Fruit fly (Drosophila melanogaster): ENCODE measurements around the gene RpS6.
A peak's percentile ranks its signal among the peaks of the same experiment; 100 is the strongest.

RpS6 gene

DNA sequence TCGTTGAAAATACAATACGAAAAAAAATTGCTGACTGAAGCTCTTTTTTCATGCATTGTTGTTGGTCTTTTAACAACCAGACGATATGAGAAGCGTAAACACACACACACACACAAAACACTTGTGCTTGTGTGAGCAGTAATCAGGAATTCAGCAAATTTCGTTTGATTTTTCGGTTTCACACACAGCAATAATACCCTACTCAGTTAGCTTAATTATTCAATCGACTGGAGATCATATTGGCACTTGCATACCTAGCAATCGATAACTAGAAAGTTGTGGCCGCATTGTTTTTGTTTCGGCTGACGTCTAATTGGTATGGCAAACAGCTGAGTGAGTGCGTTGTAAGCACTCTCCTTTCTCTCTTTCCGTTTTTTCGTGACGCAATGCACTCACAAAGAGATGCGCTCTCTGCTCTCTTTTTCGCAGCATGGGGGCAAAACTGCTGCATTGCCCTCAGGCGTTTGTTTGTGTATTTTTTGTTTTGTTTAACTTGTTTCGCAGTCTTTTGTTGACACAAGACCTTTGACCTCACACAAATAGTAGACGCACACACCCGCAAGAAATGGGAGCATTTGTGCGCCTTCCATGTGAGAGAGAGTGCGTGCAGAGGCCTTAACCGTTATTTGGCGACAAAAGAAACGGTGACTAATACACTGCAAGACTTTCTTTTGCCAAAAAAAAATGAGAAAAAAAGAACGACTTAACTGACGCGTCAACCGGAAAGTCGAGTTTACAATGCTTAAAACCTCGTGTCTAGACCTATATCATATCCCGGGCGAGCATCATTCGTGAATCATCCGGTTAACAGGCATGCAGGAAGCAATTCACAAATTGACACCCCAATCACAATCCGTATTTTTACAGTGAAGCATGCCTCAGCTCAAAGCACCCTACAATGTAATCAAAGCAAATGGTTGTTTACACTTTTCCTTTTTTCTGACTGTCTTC, 43.9 kb upstream of the RpS6 start (continued):
- no peak for TF ChIP-seq CG14860 (GFP tag; IDR thresholded peaks at IDR 0.05; ENCODE audit: partially characterized antibody)
- TF ChIP-seq sim (GFP tag; IDR thresholded peaks at IDR 0.05), result no peak
- TF ChIP-seq bab2 (GFP tag; optimal IDR thresholded peaks at IDR 0.05), result peak; percentile 22
- peak; percentile 8 for TF ChIP-seq Atf-2 (GFP tag; optimal IDR thresholded peaks at IDR 0.05)
- TF ChIP-seq E2f2 (GFP tag; IDR thresholded peaks at IDR 0.05), result peak; percentile 7; the same call in 1 of the 2 replicates
- TF ChIP-seq corto (GFP tag; optimal IDR thresholded peaks at IDR 0.05), result no peak
- no peak for TF ChIP-seq seq (GFP tag; IDR thresholded peaks at IDR 0.05)
- no peak for TF ChIP-seq caup (GFP tag; optimal IDR thresholded peaks at IDR 0.05; ENCODE audit: severe bottlenecking)
- no peak for TF ChIP-seq HHEX (GFP tag; optimal IDR thresholded peaks at IDR 0.05)
- no peak for TF ChIP-seq CG3838 (GFP tag; optimal IDR thresholded peaks at IDR 0.05)
- TF ChIP-seq phol (tag; optimal IDR thresholded peaks at IDR 0.05), result peak; percentile 26
- peak; percentile 83 for TF ChIP-seq sens (GFP tag)
- 0 out of 3 replicates have a peak, but pooled peaks have one; percentile 24 for TF ChIP-seq CG11695 (GFP tag; IDR thresholded peaks at IDR 0.05)
- no peak for TF ChIP-seq CG11504 (tag; optimal IDR thresholded peaks at IDR 0.05)
- TF ChIP-seq nom (GFP tag; optimal IDR thresholded peaks at IDR 0.05), result peak; percentile 5
- no peak for TF ChIP-seq CG16815 (GFP tag; optimal IDR thresholded peaks at IDR 0.05)
- TF ChIP-seq sr (GFP tag; IDR thresholded peaks at IDR 0.05), result no peak
- peak; percentile 14 for TF ChIP-seq HmgZ (tag; optimal IDR thresholded peaks at IDR 0.05)
- no peak for TF ChIP-seq maf-S (GFP tag; optimal IDR thresholded peaks at IDR 0.05)
- peak; percentile 54 for TF ChIP-seq CG12769 (tag; optimal IDR thresholded peaks at IDR 0.05)
- no peak; the same call in 1 of the 2 replicates for TF ChIP-seq Scr (GFP tag; IDR thresholded peaks at IDR 0.05; ENCODE audit: partially characterized antibody)
- peak; percentile 77 to 89 for TF ChIP-seq Trl (optimal IDR thresholded peaks at IDR 0.05)
- TF ChIP-seq Trl (GFP tag; optimal IDR thresholded peaks at IDR 0.05), result peak; percentile 2
- no peak for TF ChIP-seq CG4854 (GFP tag; optimal IDR thresholded peaks at IDR 0.05)
- TF ChIP-seq onecut (GFP tag; IDR thresholded peaks at IDR 0.05), result no peak; the same call in 1 of the 2 replicates
- no peak for TF ChIP-seq CG1832 (GFP tag; optimal IDR thresholded peaks at IDR 0.05)
- TF ChIP-seq pnt (GFP tag; optimal IDR thresholded peaks at IDR 0.05), result peak; percentile 41
- 0 out of 3 replicates have a peak, but pooled peaks have one; percentile 10 for TF ChIP-seq CG6175 (GFP tag; IDR thresholded peaks at IDR 0.05)
- TF ChIP-seq abd-A (tag; optimal IDR thresholded peaks at IDR 0.05), result peak; percentile 38
- TF ChIP-seq Meics (GFP tag; optimal IDR thresholded peaks at IDR 0.05), result peak; percentile 35
- TF ChIP-seq Ada2b (GFP tag; IDR thresholded peaks at IDR 0.05), result no peak
- no peak for TF ChIP-seq Bteb2 (GFP tag; optimal IDR thresholded peaks at IDR 0.05)
- TF ChIP-seq Rfx (GFP tag; IDR thresholded peaks at IDR 0.05), result peak; percentile 56
- TF ChIP-seq CG15514 (GFP tag; optimal IDR thresholded peaks at IDR 0.05), result peak; percentile 26
- TF ChIP-seq CG10565 (GFP tag; optimal IDR thresholded peaks at IDR 0.05), result no peak
- TF ChIP-seq CG8478 (optimal IDR thresholded peaks at IDR 0.05), result no peak
- TF ChIP-seq ab (GFP tag; optimal IDR thresholded peaks at IDR 0.05), result no peak
- TF ChIP-seq CG15011 (GFP tag; optimal IDR thresholded peaks at IDR 0.05), result no peak
- peak; percentile 41 for TF ChIP-seq CG31441 (GFP tag; IDR thresholded peaks at IDR 0.05)
- no peak for TF ChIP-seq TFAM (GFP tag; optimal IDR thresholded peaks at IDR 0.05)
- no peak for TF ChIP-seq tap (tag; optimal IDR thresholded peaks at IDR 0.05)
- no peak for TF ChIP-seq zen2 (GFP tag; IDR thresholded peaks at IDR 0.05; ENCODE audit: partially characterized antibody)
- TF ChIP-seq Dfd (GFP tag; optimal IDR thresholded peaks at IDR 0.05), result no peak
- no peak for TF ChIP-seq Sin3A (optimal IDR thresholded peaks at IDR 0.05)
- TF ChIP-seq CG8359 (GFP tag; optimal IDR thresholded peaks at IDR 0.05; ENCODE audit: borderline replicate concordance), result no peak
- TF ChIP-seq Side (GFP tag; optimal IDR thresholded peaks at IDR 0.05), result no peak
- TF ChIP-seq ara (GFP tag; IDR thresholded peaks at IDR 0.05), result no peak
- no peak for TF ChIP-seq CG10462 (GFP tag; optimal IDR thresholded peaks at IDR 0.05)
- TF ChIP-seq luna (GFP tag; optimal IDR thresholded peaks at IDR 0.05), result no peak
- no peak for TF ChIP-seq CrebB (tag; optimal IDR thresholded peaks at IDR 0.05)

Measured in whole organism, embryonic.